Worm (Caenorhabditis elegans): ENCODE measurements around the gene pmk-2.

pmk-2 gene

DNA sequence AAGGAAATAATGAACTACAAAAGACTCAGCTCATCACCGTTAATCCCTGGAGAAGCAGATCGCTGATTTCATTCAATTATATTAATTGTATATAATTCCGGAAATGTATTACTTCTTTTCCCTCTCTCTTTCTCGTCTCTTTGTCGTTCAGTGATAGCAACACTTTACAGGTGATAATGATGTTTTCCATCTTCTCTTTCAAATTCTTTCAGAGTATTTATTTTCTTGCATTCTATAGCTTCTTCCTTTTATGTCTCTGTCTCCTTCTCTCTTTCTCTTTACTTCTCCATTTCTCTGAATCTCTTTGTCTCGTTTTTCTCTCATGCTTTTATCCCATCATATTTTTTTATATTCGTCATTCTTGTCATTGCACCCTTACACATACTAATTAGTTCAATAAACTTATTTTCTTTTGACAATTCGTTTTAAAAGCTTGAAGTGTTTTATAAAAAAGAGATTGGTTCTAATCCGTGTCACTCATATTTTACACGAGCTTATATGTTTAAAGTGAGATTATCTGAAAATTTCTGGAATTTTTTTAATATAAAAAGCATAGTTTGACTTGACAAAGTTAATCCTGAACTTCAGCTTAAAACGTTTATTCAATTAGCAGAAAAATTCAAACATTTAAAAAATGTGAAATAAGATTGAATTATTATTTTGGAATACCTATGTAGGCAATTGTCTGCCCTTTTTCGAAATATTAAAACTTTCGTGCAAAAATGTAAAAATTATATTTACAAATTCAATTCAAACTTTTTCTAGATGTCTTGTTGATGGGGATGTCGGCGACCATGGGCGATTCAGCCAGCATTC is at the start of gene pmk-2:
Gene pmk-2, plus strand, starts transcription at position 766 of the 816 bp plus-strand sequence.
- no peak for TF ChIP-seq lim-7 (GFP tag; IDR thresholded peaks at IDR 0.05)
- TF ChIP-seq nhr-237 (tag; optimal IDR thresholded peaks at IDR 0.05) = no peak
- no peak for TF ChIP-seq mxl-2 (GFP tag; conservative IDR thresholded peaks at IDR 0.05)
- peak; percentile 9 for TF ChIP-seq nhr-11 (tag; optimal IDR thresholded peaks at IDR 0.05)
- no peak for TF ChIP-seq dmd-9 (GFP tag; IDR thresholded peaks at IDR 0.05)
- TF ChIP-seq mep-1 (tag; optimal IDR thresholded peaks at IDR 0.05) = peak; percentile 37
- TF ChIP-seq lsy-2 (tag; optimal IDR thresholded peaks at IDR 0.05) = peak in 1 of 2 experiments; percentile 22
- no peak for TF ChIP-seq nhr-111 (GFP tag; optimal IDR thresholded peaks at IDR 0.05)
- TF ChIP-seq gei-8 (GFP tag; optimal IDR thresholded peaks at IDR 0.05) = no peak
- no peak for TF ChIP-seq jun-1 (tag; optimal IDR thresholded peaks at IDR 0.05)
- peak in 1 of 2 experiments; percentile 87 for TF ChIP-seq unc-62 (GFP tag; optimal IDR thresholded peaks at IDR 0.05 in 1 of 2)
- no peak for TF ChIP-seq unc-62 (tag; optimal IDR thresholded peaks at IDR 0.05)
- TF ChIP-seq ZK337.2 (GFP tag; IDR thresholded peaks at IDR 0.05) = no peak
- no peak for TF ChIP-seq snpc-1.2 (GFP tag; IDR thresholded peaks at IDR 0.05)
- no peak for TF ChIP-seq daf-8 (GFP tag; IDR thresholded peaks at IDR 0.05)
- TF ChIP-seq tra-1 (GFP tag; IDR thresholded peaks at IDR 0.05) = no peak
- no peak for TF ChIP-seq ces-1 (GFP tag; optimal IDR thresholded peaks at IDR 0.05)
- no peak for TF ChIP-seq zag-1 (tag; optimal IDR thresholded peaks at IDR 0.05)
- TF ChIP-seq Y48G9A.11 (GFP tag; IDR thresholded peaks at IDR 0.05) = no peak
- no peak for TF ChIP-seq mdt-29 (GFP tag; IDR thresholded peaks at IDR 0.05)
- TF ChIP-seq ZK546.5 (tag; optimal IDR thresholded peaks at IDR 0.05) = no peak
- no peak for TF ChIP-seq ztf-11 (tag; optimal IDR thresholded peaks at IDR 0.05)
- no peak for TF ChIP-seq D1046.2 (GFP tag; IDR thresholded peaks at IDR 0.05)
- no peak for TF ChIP-seq lin-29 (GFP tag; IDR thresholded peaks at IDR 0.05)
- no peak for TF ChIP-seq hif-1 (tag; optimal IDR thresholded peaks at IDR 0.05)
- no peak for TF ChIP-seq lin-13 (GFP tag; optimal IDR thresholded peaks at IDR 0.05)
- TF ChIP-seq duxl-1 (tag; optimal IDR thresholded peaks at IDR 0.05; ENCODE audit: poor library complexity) = no peak
- TF ChIP-seq hlh-11 (tag; optimal IDR thresholded peaks at IDR 0.05) = no peak
- TF ChIP-seq ceh-44 (GFP tag; IDR thresholded peaks at IDR 0.05) = no peak
- TF ChIP-seq T26A8.4 (GFP tag; IDR thresholded peaks at IDR 0.05) = no peak
- TF ChIP-seq dmd-6 (GFP tag; IDR thresholded peaks at IDR 0.05) = no peak
- TF ChIP-seq nhr-48 (tag; optimal IDR thresholded peaks at IDR 0.05) = no peak
- no peak for TF ChIP-seq Y105C5A.15 (GFP tag; IDR thresholded peaks at IDR 0.05)
- no peak for TF ChIP-seq zip-11 (GFP tag; IDR thresholded peaks at IDR 0.05)
- no peak for TF ChIP-seq hmg-1.1 (GFP tag; IDR thresholded peaks at IDR 0.05)
- peak; percentile 47 for TF ChIP-seq nhr-77 (tag; optimal IDR thresholded peaks at IDR 0.05)
- peak; percentile 26 for TF ChIP-seq T20F7.1 (GFP tag; optimal IDR thresholded peaks at IDR 0.05)
- peak; percentile 29 for TF ChIP-seq pqm-1 (tag; optimal IDR thresholded peaks at IDR 0.05)
- TF ChIP-seq Y75B8A.6 (GFP tag; IDR thresholded peaks at IDR 0.05) = no peak
- no peak for TF ChIP-seq nhr-102 (tag; optimal IDR thresholded peaks at IDR 0.05)
- TF ChIP-seq zfp-2 (tag; optimal IDR thresholded peaks at IDR 0.05) = no peak
- peak; percentile 79 for TF ChIP-seq aha-1 (tag)
- peak; percentile 25 for TF ChIP-seq dve-1 (tag; optimal IDR thresholded peaks at IDR 0.05; ENCODE audit: insufficient read depth)
- TF ChIP-seq F49E8.2 (tag; optimal IDR thresholded peaks at IDR 0.05; ENCODE audit: borderline replicate concordance) = no peak
- TF ChIP-seq nhr-76 (tag; optimal IDR thresholded peaks at IDR 0.05) = no peak
- no peak for TF ChIP-seq zip-2 (tag; optimal IDR thresholded peaks at IDR 0.05)
- no peak for TF ChIP-seq lir-3 (tag; optimal IDR thresholded peaks at IDR 0.05)
- TF ChIP-seq pha-4 (GFP tag; IDR thresholded peaks at IDR 0.05) = no peak
- no peak for TF ChIP-seq pha-4 (tag; optimal IDR thresholded peaks at IDR 0.05)
- no peak for TF ChIP-seq fkh-10 (GFP tag; optimal IDR thresholded peaks at IDR 0.05)
- TF ChIP-seq php-3 (GFP tag; IDR thresholded peaks at IDR 0.05) = no peak

Measured in whole organism, L4 larva.